Fruit fly (Drosophila melanogaster) whole organism, embryonic: Measurements from ENCODE around the gene sob.

Experiments
- Abd-B ChIP-seq: fragments of 200-800 bp; sonication (Bioruptor generic); optimal IDR thresholded peaks from 2 replicates; lab custom pipeline; 2018; ENCODE audit warnings: missing biosample characterization, mild to moderate bottlenecking, missing genetic modification characterization, moderate library complexity
- Adf1 ChIP-seq: fragments of 200-800 bp; sonication (Bioruptor generic); IDR thresholded peaks from 2 replicates; pipeline ENCODE4 v1.3.6; 2022; ENCODE audit warnings: missing biosample characterization, missing genetic modification characterization
- Antp ChIP-seq: fragments of 200-800 bp; sonication (Bioruptor generic); optimal IDR thresholded peaks from 3 replicates; lab custom pipeline; 2016; ENCODE audit warnings: missing biosample characterization, missing genetic modification characterization
- Atf6 ChIP-seq: fragments of 200-800 bp; sonication (Bioruptor generic); IDR thresholded peaks from 2 replicates; pipeline ENCODE4 v1.3.6; 2022; ENCODE audit warnings: missing biosample characterization, missing genetic modification characterization
- CG12104 ChIP-seq: fragments of 200-800 bp; sonication (Bioruptor generic); optimal IDR thresholded peaks from 3 replicates; lab custom pipeline; 2016; ENCODE audit warnings: missing biosample characterization, missing genetic modification characterization
- CG13424 ChIP-seq: fragments of 200-800 bp; sonication (Bioruptor generic); optimal IDR thresholded peaks from 2 replicates; lab custom pipeline; 2019; ENCODE audit warnings: missing biosample characterization, mild to moderate bottlenecking, missing genetic modification characterization, moderate library complexity
- CG15514 ChIP-seq: fragments of 200-800 bp; sonication (Bioruptor generic); optimal IDR thresholded peaks from 3 replicates; lab custom pipeline; 2017; ENCODE audit warnings: missing biosample characterization, missing genetic modification characterization, mild to moderate bottlenecking, moderate library complexity, missing genetic modification reagents
- CG16815 ChIP-seq: fragments of 200-800 bp; sonication (Bioruptor generic); optimal IDR thresholded peaks from 3 replicates; lab custom pipeline; 2017; ENCODE audit warnings: missing biosample characterization, mild to moderate bottlenecking, missing genetic modification characterization
- CG2678 ChIP-seq: fragments of 200-800 bp; sonication (Bioruptor generic); optimal IDR thresholded peaks from 3 replicates; lab custom pipeline; 2019; ENCODE audit warnings: missing biosample characterization, mild to moderate bottlenecking, missing genetic modification characterization, moderate library complexity
- CG3065 ChIP-seq: fragments of 200-800 bp; sonication (Bioruptor generic); optimal IDR thresholded peaks from 2 replicates; lab custom pipeline; 2016; ENCODE audit warnings: missing biosample characterization, missing genetic modification characterization
- CG31365 ChIP-seq: fragments of 200-800 bp; sonication (Bioruptor generic); optimal IDR thresholded peaks from 2 replicates; lab custom pipeline; 2018; ENCODE audit warnings: missing biosample characterization, mild to moderate bottlenecking, missing genetic modification characterization
- CG32767 ChIP-seq: fragments of 200-800 bp; sonication (Bioruptor generic); IDR thresholded peaks from 2 replicates; pipeline ENCODE4 v1.3.6; 2022; ENCODE audit warnings: missing biosample characterization, missing genetic modification characterization
- CG34376 ChIP-seq: fragments of 200-800 bp; sonication (Bioruptor generic); optimal IDR thresholded peaks from 2 replicates; lab custom pipeline; 2018; ENCODE audit warnings: missing biosample characterization, mild to moderate bottlenecking, missing genetic modification characterization
- CG4424 ChIP-seq: fragments of 200-800 bp; sonication (Bioruptor generic); optimal IDR thresholded peaks from 3 replicates; lab custom pipeline; 2016; ENCODE audit warnings: missing biosample characterization, missing genetic modification characterization
- CG7928 ChIP-seq: fragments of 200-800 bp; sonication (Bioruptor generic); optimal IDR thresholded peaks from 2 replicates; lab custom pipeline; 2017; ENCODE audit warnings: missing biosample characterization, mild to moderate bottlenecking, missing genetic modification characterization
- CG7987 ChIP-seq: fragments of 200-800 bp; sonication (Bioruptor generic); optimal IDR thresholded peaks from 2 replicates; lab custom pipeline; 2018; ENCODE audit warnings: missing biosample characterization, mild to moderate bottlenecking, missing genetic modification characterization, moderate library complexity
- CG8281 ChIP-seq: fragments of 200-800 bp; sonication (Bioruptor generic); optimal IDR thresholded peaks from 2 replicates; lab custom pipeline; 2018; ENCODE audit warnings: missing biosample characterization, mild to moderate bottlenecking, missing genetic modification characterization, moderate library complexity
- CG9727 ChIP-seq: fragments of 200-800 bp; sonication (Bioruptor generic); optimal IDR thresholded peaks from 3 replicates; lab custom pipeline; 2017; ENCODE audit warnings: missing biosample characterization, mild to moderate bottlenecking, missing genetic modification characterization
- Dip3 ChIP-seq: fragments of 200-800 bp; sonication (Bioruptor generic); optimal IDR thresholded peaks from 3 replicates; lab custom pipeline; 2016; ENCODE audit warnings: missing biosample characterization, missing genetic modification characterization
- Doc2 ChIP-seq: fragments of 200-800 bp; sonication (Bioruptor generic); IDR thresholded peaks from 2 replicates; pipeline ENCODE4 v1.3.6; 2022; ENCODE audit warnings: missing biosample characterization, missing genetic modification characterization
- Hand ChIP-seq: fragments of 200-800 bp; sonication (Bioruptor generic); optimal IDR thresholded peaks from 2 replicates; lab custom pipeline; 2017; ENCODE audit warnings: mild to moderate bottlenecking, missing biosample characterization, missing genetic modification reagents, missing genetic modification characterization
- Kr ChIP-seq: fragments of 200-800 bp; sonication (Bioruptor generic); optimal IDR thresholded peaks from 2 replicates; lab custom pipeline; 2017; ENCODE audit warnings: missing biosample characterization, mild to moderate bottlenecking, missing genetic modification characterization
- Lim3 ChIP-seq: fragments of 200-800 bp; sonication (Bioruptor generic); IDR thresholded peaks from 2 replicates; pipeline ENCODE4 v1.3.6; 2022; ENCODE audit warnings: missing biosample characterization, missing genetic modification characterization
- Myb ChIP-seq: fragments of 200-800 bp; sonication (Bioruptor generic); optimal IDR thresholded peaks from 2 replicates; lab custom pipeline; 2016; ENCODE audit warnings: missing biosample characterization, missing genetic modification characterization
- Neu2 ChIP-seq: fragments of 200-800 bp; sonication (Bioruptor generic); optimal IDR thresholded peaks from 3 replicates; lab custom pipeline; 2016; ENCODE audit warnings: missing biosample characterization, missing genetic modification characterization, borderline replicate concordance
- amos ChIP-seq: fragments of 200-800 bp; sonication (Bioruptor generic); IDR thresholded peaks from 2 replicates; pipeline ENCODE4 v1.3.6; 2022; ENCODE audit warnings: missing biosample characterization, missing genetic modification characterization; ENCODE audit not compliant: partially characterized antibody
- cas ChIP-seq: fragments of 200-800 bp; sonication (Bioruptor generic); IDR thresholded peaks from 2 replicates; pipeline ENCODE4 v1.3.6; 2022; ENCODE audit warnings: missing biosample characterization, missing genetic modification characterization
- crc ChIP-seq: fragments of 200-800 bp; sonication (Bioruptor generic); optimal IDR thresholded peaks from 2 replicates; lab custom pipeline; 2016; ENCODE audit warnings: missing biosample characterization, missing genetic modification characterization
- dmrt99B ChIP-seq: fragments of 200-800 bp; sonication (Bioruptor generic); optimal IDR thresholded peaks from 2 replicates; lab custom pipeline; 2018; ENCODE audit warnings: missing biosample characterization, mild to moderate bottlenecking, missing genetic modification characterization, moderate library complexity
- emc ChIP-seq: fragments of 200-800 bp; sonication (Bioruptor generic); optimal IDR thresholded peaks from 2 replicates; lab custom pipeline; 2016; ENCODE audit warnings: missing biosample characterization, missing genetic modification characterization
- ems ChIP-seq: fragments of 200-800 bp; sonication (Bioruptor generic); optimal IDR thresholded peaks from 3 replicates; lab custom pipeline; 2016; ENCODE audit warnings: missing biosample characterization, missing genetic modification characterization
- fd3F ChIP-seq: fragments of 200-800 bp; sonication (Bioruptor generic); optimal IDR thresholded peaks from 2 replicates; lab custom pipeline; 2018; ENCODE audit warnings: missing biosample characterization, mild to moderate bottlenecking, missing genetic modification characterization, moderate library complexity
- fd64A ChIP-seq: fragments of 200-800 bp; sonication (Bioruptor generic); optimal IDR thresholded peaks from 3 replicates; lab custom pipeline; 2018; ENCODE audit warnings: missing biosample characterization, mild to moderate bottlenecking, missing genetic modification characterization
- hth ChIP-seq: fragments of >200 bp; optimal IDR thresholded peaks from 2 replicates; lab custom pipeline; 2017; ENCODE audit warnings: inconsistent platforms
- jigr1 ChIP-seq: fragments of 200-800 bp; sonication (Bioruptor generic); IDR thresholded peaks from 3 replicates; pipeline ENCODE4 v1.3.6; 2022; ENCODE audit warnings: missing biosample characterization, missing genetic modification characterization
- kah ChIP-seq: fragments of 200-800 bp; sonication (Bioruptor generic); optimal IDR thresholded peaks from 2 replicates; lab custom pipeline; 2018; ENCODE audit warnings: missing biosample characterization, mild to moderate bottlenecking, missing genetic modification characterization
- klu ChIP-seq: fragments of 200-800 bp; sonication (Bioruptor generic); IDR thresholded peaks from 2 replicates; pipeline ENCODE4 v1.3.6; 2022; ENCODE audit warnings: missing biosample characterization, missing genetic modification characterization
- kni ChIP-seq: fragments of 200-800 bp; sonication (Bioruptor generic); optimal IDR thresholded peaks from 3 replicates; lab custom pipeline; 2017; ENCODE audit warnings: mild to moderate bottlenecking, missing biosample characterization, missing genetic modification reagents, missing genetic modification characterization
- knrl ChIP-seq: fragments of 200-800 bp; sonication (Bioruptor generic); IDR thresholded peaks from 3 replicates; pipeline ENCODE4 v1.3.6; 2022; ENCODE audit warnings: missing biosample characterization, missing genetic modification characterization; ENCODE audit not compliant: partially characterized antibody
- lola ChIP-seq, 3 experiments: fragments of >200 bp in 2 of 3; fragments of 200-800 bp in 1 of 3; sonication (Bioruptor generic) in 1 of 3; optimal IDR thresholded peaks; 2 replicates each; lab custom pipeline; 2017 to 2019; ENCODE audit warnings: missing biosample characterization in 3 of 3, missing genetic modification characterization in 3 of 3, mild to moderate bottlenecking in 1 of 3, moderate library complexity in 1 of 3
- luna ChIP-seq: fragments of 200-800 bp; sonication (Bioruptor generic); optimal IDR thresholded peaks from 2 replicates; lab custom pipeline; 2016; ENCODE audit warnings: missing biosample characterization, missing genetic modification characterization
- peb ChIP-seq: fragments of 200-800 bp; sonication (Bioruptor generic); IDR thresholded peaks from 2 replicates; pipeline ENCODE4 v1.3.6; 2022; ENCODE audit warnings: missing biosample characterization, missing genetic modification characterization
- pho ChIP-seq: fragments of 200-800 bp; sonication (Bioruptor generic); optimal IDR thresholded peaks from 2 replicates; lab custom pipeline; 2016; ENCODE audit warnings: missing biosample characterization, missing genetic modification characterization
- pum ChIP-seq: fragments of 200-800 bp; sonication (Bioruptor generic); optimal IDR thresholded peaks from 2 replicates; lab custom pipeline; 2016; ENCODE audit warnings: missing biosample characterization, missing genetic modification characterization
- sim ChIP-seq: fragments of 200-800 bp; sonication (Bioruptor generic); IDR thresholded peaks from 2 replicates; pipeline ENCODE4 v1.3.6; 2022; ENCODE audit warnings: missing biosample characterization, missing genetic modification characterization
- sob ChIP-seq: fragments of 200-800 bp; sonication (Bioruptor generic); IDR thresholded peaks from 2 replicates; pipeline ENCODE4 v1.3.6; 2022; ENCODE audit warnings: missing biosample characterization, missing genetic modification characterization
- ssp ChIP-seq: fragments of 200-800 bp; sonication (Bioruptor generic); IDR thresholded peaks from 2 replicates; pipeline ENCODE4 v1.3.6; 2022; ENCODE audit warnings: missing biosample characterization, missing genetic modification characterization
- trem ChIP-seq: fragments of 200-800 bp; optimal IDR thresholded peaks from 3 replicates; lab custom pipeline; 2019; ENCODE audit warnings: missing biosample characterization, mild to moderate bottlenecking, missing genetic modification characterization, moderate library complexity
- wek ChIP-seq: fragments of 200-800 bp; sonication (Bioruptor generic); optimal IDR thresholded peaks from 3 replicates; lab custom pipeline; 2018; ENCODE audit warnings: missing biosample characterization, mild to moderate bottlenecking, missing genetic modification characterization, moderate library complexity
- zfh2 ChIP-seq: fragments of 200-800 bp; sonication (Bioruptor generic); optimal IDR thresholded peaks from 2 replicates; lab custom pipeline; 2016; ENCODE audit warnings: missing biosample characterization, missing genetic modification characterization

sob gene

DNA sequence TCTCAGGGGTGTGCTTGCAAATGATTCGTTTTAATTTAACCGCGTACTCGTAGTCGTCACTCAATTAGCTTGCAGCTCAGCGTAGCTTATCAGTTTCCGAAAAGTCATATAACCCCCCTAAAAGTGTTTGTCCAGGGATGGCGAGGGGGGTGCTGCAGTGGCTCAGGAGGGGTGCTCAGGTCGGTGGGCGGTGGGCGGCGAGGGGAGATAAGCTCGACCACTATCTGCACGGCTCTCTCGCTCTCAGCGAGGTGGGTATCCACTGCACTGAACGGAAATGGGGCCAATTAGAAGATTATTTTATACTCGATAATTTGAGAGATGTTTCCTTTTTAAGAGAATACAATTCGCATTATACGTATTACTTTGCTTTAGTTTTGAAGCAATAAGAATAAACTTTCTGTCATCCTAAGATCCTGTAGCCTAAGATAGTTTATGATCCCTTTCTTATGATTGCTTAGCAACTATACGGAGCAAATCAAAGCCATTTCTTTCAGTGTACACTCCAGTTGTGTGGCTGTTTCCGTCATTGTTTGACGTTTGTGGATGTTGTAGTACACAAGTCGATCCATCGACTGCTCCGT, 7.3 kb downstream of the sob start (continued):
- TF ChIP-seq amos (GFP tag; lab: Robert Waterston, UW) (no peak), luna (GFP tag; lab: Kevin White, UChicago) (no peak), Neu2 (GFP tag; lab: Kevin White, UChicago) (no peak), ssp (peak; percentile 61), Myb (GFP tag; lab: Kevin White, UChicago) (peak; percentile 30), trem (peak; percentile 66), CG7987 (no peak), CG31365 (tag; lab: Kevin White, UChicago) (no peak), CG3065 (GFP tag; lab: Kevin White, UChicago) (no peak), CG12104 (GFP tag; lab: Kevin White, UChicago) (peak; percentile 20), peb (peak; percentile 44; the same call in 1 of the 2 replicates), CG7928 (no peak), CG9727 (peak; percentile 31), Antp (peak; percentile 69), fd3F (GFP tag; lab: Kevin White, UChicago) (peak; percentile 47), CG8281 (tag; lab: Kevin White, UChicago) (no peak), hth (lab: Kevin White, UChicago) (no peak), wek (GFP tag; lab: Kevin White, UChicago) (no peak), CG16815 (peak; percentile 37), Doc2 (GFP tag; lab: Robert Waterston, UW) (no peak), pum (peak; percentile 55), sim (GFP tag; lab: Robert Waterston, UW) (no peak), CG4424 (GFP tag; lab: Kevin White, UChicago) (peak; percentile 56), CG2678 (tag; lab: Kevin White, UChicago) (peak; percentile 79), knrl (no peak), Abd-B (GFP tag; lab: Kevin White, UChicago) (peak; percentile 44), Lim3 (GFP tag; lab: Robert Waterston, UW) (no peak), Atf6 (GFP tag; lab: Robert Waterston, UW) (peak; percentile 36; the same call in 1 of the 2 replicates), lola (GFP tag; optimal IDR thresholded peaks at IDR 0.05; lab: Kevin White, UChicago) (peak in 1 of 3 experiments; percentile 74), CG32767 (peak; percentile 77), kah (GFP tag; lab: Kevin White, UChicago) (peak; percentile 21), Hand (GFP tag; lab: Kevin White, UChicago) (no peak), ems (GFP tag; lab: Kevin White, UChicago) (peak; percentile 30), Dip3 (GFP tag; lab: Kevin White, UChicago) (no peak), pho (GFP tag; lab: Kevin White, UChicago) (no peak), klu (GFP tag; lab: Robert Waterston, UW) (0 out of 2 replicates have a peak, but pooled peaks have one; percentile 9), Adf1 (GFP tag; lab: Robert Waterston, UW) (no peak), cas (GFP tag; lab: Robert Waterston, UW) (no peak), CG15514 (GFP tag; lab: Kevin White, UChicago) (no peak), dmrt99B (tag; lab: Kevin White, UChicago) (peak; percentile 78), jigr1 (GFP tag; lab: Robert Waterston, UW) (peak; percentile 64; the same call in 1 of the 3 replicates), CG34376 (GFP tag; lab: Kevin White, UChicago) (no peak), crc (GFP tag; lab: Kevin White, UChicago) (no peak), zfh2 (peak; percentile 18), CG13424 (tag; lab: Kevin White, UChicago) (peak; percentile 84), kni (GFP tag; lab: Kevin White, UChicago) (no peak), sob (peak; percentile 78), emc (GFP tag; lab: Kevin White, UChicago) (no peak), fd64A (GFP tag; lab: Kevin White, UChicago) (no peak), Kr (GFP tag; lab: Kevin White, UChicago) (no peak)
